Fruit fly (Drosophila melanogaster) whole organism, embryonic: Measurements from ENCODE around the gene trx.

Source experiments
- Abd-B ChIP-seq: fragments of 200-800 bp; sonication (Bioruptor generic); optimal IDR thresholded peaks from 2 replicates; lab custom pipeline; 2018; ENCODE audit warnings: missing biosample characterization, mild to moderate bottlenecking, missing genetic modification characterization, moderate library complexity
- BtbVII ChIP-seq: fragments of 200-800 bp; sonication (Bioruptor generic); optimal IDR thresholded peaks from 3 replicates; lab custom pipeline; 2017; ENCODE audit warnings: missing biosample characterization, mild to moderate bottlenecking, missing genetic modification characterization
- CG10209 ChIP-seq: fragments of 200-800 bp; sonication (Bioruptor generic); optimal IDR thresholded peaks from 3 replicates; lab custom pipeline; 2017; ENCODE audit warnings: missing biosample characterization, mild to moderate bottlenecking, missing genetic modification characterization, missing genetic modification reagents
- CG10979 ChIP-seq: fragments of 200-800 bp; sonication (Bioruptor generic); optimal IDR thresholded peaks from 2 replicates; lab custom pipeline; 2018; ENCODE audit warnings: missing biosample characterization, mild to moderate bottlenecking, missing genetic modification characterization, moderate library complexity
- CG12155 ChIP-seq: fragments of 200-800 bp; sonication (Bioruptor generic); optimal IDR thresholded peaks from 3 replicates; lab custom pipeline; 2016; ENCODE audit warnings: missing biosample characterization, missing genetic modification characterization
- CG12659 ChIP-seq: fragments of 200-800 bp; sonication (Bioruptor generic); optimal IDR thresholded peaks from 3 replicates; lab custom pipeline; 2017; ENCODE audit warnings: mild to moderate bottlenecking, missing biosample characterization, missing genetic modification reagents, missing genetic modification characterization
- CG14965 ChIP-seq: fragments of 200-800 bp; sonication (Bioruptor generic); optimal IDR thresholded peaks from 2 replicates; lab custom pipeline; 2016; ENCODE audit warnings: missing biosample characterization, missing genetic modification characterization, borderline replicate concordance
- CG15601 ChIP-seq: fragments of 200-800 bp; sonication (Bioruptor generic); optimal IDR thresholded peaks from 3 replicates; lab custom pipeline; 2019; ENCODE audit warnings: missing biosample characterization, mild to moderate bottlenecking, missing genetic modification characterization, moderate library complexity
- CG2889 ChIP-seq: fragments of 200-800 bp; sonication (Bioruptor generic); IDR thresholded peaks from 3 replicates; pipeline ENCODE4 v1.3.6; 2022; ENCODE audit warnings: missing biosample characterization, missing genetic modification characterization
- CG3163 ChIP-seq: fragments of 200-800 bp; sonication (Bioruptor generic); optimal IDR thresholded peaks from 3 replicates; lab custom pipeline; 2016; ENCODE audit warnings: missing biosample characterization, missing genetic modification characterization
- CG32772 ChIP-seq: fragments of 200-800 bp; sonication (Bioruptor generic); IDR thresholded peaks from 2 replicates; pipeline ENCODE4 v1.3.6; 2022; ENCODE audit warnings: missing biosample characterization, missing genetic modification characterization
- CG4282 ChIP-seq: fragments of 200-800 bp; sonication (Bioruptor generic); optimal IDR thresholded peaks from 2 replicates; lab custom pipeline; 2016; ENCODE audit warnings: missing biosample characterization, missing genetic modification characterization
- CG6272 ChIP-seq: fragments of 200-800 bp; sonication (Bioruptor generic); IDR thresholded peaks from 2 replicates; pipeline ENCODE4 v1.3.6; 2022; ENCODE audit warnings: missing biosample characterization, missing genetic modification characterization
- CG7271 ChIP-seq: fragments of 200-800 bp; sonication (Bioruptor generic); optimal IDR thresholded peaks from 2 replicates; lab custom pipeline; 2018; ENCODE audit warnings: missing biosample characterization, mild to moderate bottlenecking, missing genetic modification characterization, moderate library complexity
- CG8924 ChIP-seq: fragments of 200-800 bp; optimal IDR thresholded peaks from 3 replicates; lab custom pipeline; 2019; ENCODE audit warnings: missing biosample characterization, mild to moderate bottlenecking, missing genetic modification characterization, moderate library complexity
- CG9817 ChIP-seq: fragments of 200-800 bp; sonication (Bioruptor generic); optimal IDR thresholded peaks from 2 replicates; lab custom pipeline; 2018; ENCODE audit warnings: missing biosample characterization, mild to moderate bottlenecking, missing genetic modification characterization, moderate library complexity
- CG9932 ChIP-seq: fragments of 200-800 bp; sonication (Bioruptor generic); IDR thresholded peaks from 2 replicates; pipeline ENCODE4 v1.3.6; 2022; ENCODE audit warnings: missing biosample characterization, missing genetic modification characterization
- CkIIα-i1 ChIP-seq: fragments of 200-800 bp; sonication (Bioruptor generic); IDR thresholded peaks from 2 replicates; pipeline ENCODE4 v1.3.6; 2022; ENCODE audit warnings: missing biosample characterization, missing genetic modification characterization
- Deaf1 ChIP-seq: fragments of 200-800 bp; optimal IDR thresholded peaks from 3 replicates; lab custom pipeline; 2019; ENCODE audit warnings: missing biosample characterization, mild to moderate bottlenecking, missing genetic modification characterization, moderate library complexity
- Dp ChIP-seq: fragments of 200-800 bp; sonication (Bioruptor generic); optimal IDR thresholded peaks from 2 replicates; lab custom pipeline; 2018; ENCODE audit warnings: missing biosample characterization, mild to moderate bottlenecking, missing genetic modification characterization, moderate library complexity
- Eip74EF ChIP-seq, 2 experiments: fragments of 200-800 bp in 1 of 2; fragments of >200 bp in 1 of 2; sonication (Bioruptor generic) in 1 of 2; optimal IDR thresholded peaks; 2 replicates each; lab custom pipeline; 2017 to 2019; ENCODE audit warnings: missing biosample characterization in 2 of 2, missing genetic modification characterization in 2 of 2, mild to moderate bottlenecking in 1 of 2, moderate library complexity in 1 of 2
- Ets97D ChIP-seq: fragments of 200-800 bp; sonication (Bioruptor generic); optimal IDR thresholded peaks from 3 replicates; lab custom pipeline; 2016; ENCODE audit warnings: missing biosample characterization, missing genetic modification characterization
- HmgD ChIP-seq: fragments of 200-800 bp; sonication (Bioruptor generic); optimal IDR thresholded peaks from 3 replicates; lab custom pipeline; 2016; ENCODE audit warnings: missing biosample characterization, missing genetic modification characterization
- Jarid2 ChIP-seq: fragments of 200-800 bp; sonication (Bioruptor generic); optimal IDR thresholded peaks from 3 replicates; lab custom pipeline; 2017; ENCODE audit warnings: mild to moderate bottlenecking, missing biosample characterization, missing genetic modification reagents, missing genetic modification characterization
- MBD-R2 ChIP-seq: fragments of 200-800 bp; sonication (Bioruptor generic); IDR thresholded peaks from 2 replicates; pipeline ENCODE4 v1.3.6; 2022; ENCODE audit warnings: missing biosample characterization, missing genetic modification characterization
- Mes4 ChIP-seq: fragments of 200-800 bp; sonication (Bioruptor generic); optimal IDR thresholded peaks from 2 replicates; lab custom pipeline; 2016; ENCODE audit warnings: missing biosample characterization, missing genetic modification characterization
- abd-A ChIP-seq: fragments of 200-800 bp; sonication (Bioruptor generic); optimal IDR thresholded peaks from 3 replicates; lab custom pipeline; 2019; ENCODE audit warnings: missing biosample characterization, mild to moderate bottlenecking, missing genetic modification characterization, moderate library complexity
- al ChIP-seq: fragments of 200-800 bp; sonication (Bioruptor generic); IDR thresholded peaks from 2 replicates; pipeline ENCODE4 v1.3.6; 2022; ENCODE audit warnings: missing biosample characterization, missing genetic modification characterization
- crc ChIP-seq: fragments of 200-800 bp; sonication (Bioruptor generic); optimal IDR thresholded peaks from 2 replicates; lab custom pipeline; 2016; ENCODE audit warnings: missing biosample characterization, missing genetic modification characterization
- eyg ChIP-seq: fragments of 200-800 bp; sonication (Bioruptor generic); optimal IDR thresholded peaks from 3 replicates; lab custom pipeline; 2016; ENCODE audit warnings: missing biosample characterization, missing genetic modification characterization
- fd102C ChIP-seq: fragments of 200-800 bp; sonication (Bioruptor generic); optimal IDR thresholded peaks from 2 replicates; lab custom pipeline; 2018; ENCODE audit warnings: missing biosample characterization, mild to moderate bottlenecking, missing genetic modification characterization, moderate library complexity
- gsb ChIP-seq: fragments of 200-800 bp; sonication (Bioruptor generic); IDR thresholded peaks from 2 replicates; pipeline ENCODE4 v1.3.6; 2022; ENCODE audit warnings: missing biosample characterization, missing genetic modification characterization
- insv ChIP-seq, 2 experiments: fragments of 200-800 bp; sonication (Bioruptor generic); optimal IDR thresholded peaks; 3 replicates each; lab custom pipeline; 2016 to 2018; ENCODE audit warnings: missing biosample characterization in 2 of 2, missing genetic modification characterization in 2 of 2
- inv ChIP-seq: fragments of 200-800 bp; sonication (Bioruptor generic); IDR thresholded peaks from 2 replicates; pipeline ENCODE4 v1.3.6; 2022; ENCODE audit warnings: missing biosample characterization, missing genetic modification characterization; ENCODE audit not compliant: partially characterized antibody
- jigr1 ChIP-seq: fragments of 200-800 bp; sonication (Bioruptor generic); IDR thresholded peaks from 3 replicates; pipeline ENCODE4 v1.3.6; 2022; ENCODE audit warnings: missing biosample characterization, missing genetic modification characterization
- jumu ChIP-seq: fragments of 200-800 bp; sonication (Bioruptor generic); optimal IDR thresholded peaks from 3 replicates; lab custom pipeline; 2016; ENCODE audit warnings: missing biosample characterization, missing genetic modification characterization
- kay ChIP-seq: fragments of 200-800 bp; sonication (Bioruptor generic); optimal IDR thresholded peaks from 2 replicates; lab custom pipeline; 2016; ENCODE audit warnings: missing biosample characterization, missing genetic modification characterization
- kni ChIP-seq: fragments of 200-800 bp; sonication (Bioruptor generic); optimal IDR thresholded peaks from 3 replicates; lab custom pipeline; 2017; ENCODE audit warnings: mild to moderate bottlenecking, missing biosample characterization, missing genetic modification reagents, missing genetic modification characterization
- mld ChIP-seq: fragments of 200-800 bp; sonication (Bioruptor generic); IDR thresholded peaks from 3 replicates; pipeline ENCODE4 v1.3.6; 2022; ENCODE audit warnings: missing biosample characterization, missing genetic modification characterization; ENCODE audit not compliant: partially characterized antibody
- nom ChIP-seq: fragments of 200-800 bp; sonication (Bioruptor generic); optimal IDR thresholded peaks from 2 replicates; lab custom pipeline; 2017; ENCODE audit warnings: missing biosample characterization, missing genetic modification characterization, mild to moderate bottlenecking, moderate library complexity, missing genetic modification reagents
- peb ChIP-seq: fragments of 200-800 bp; sonication (Bioruptor generic); IDR thresholded peaks from 2 replicates; pipeline ENCODE4 v1.3.6; 2022; ENCODE audit warnings: missing biosample characterization, missing genetic modification characterization
- pnt ChIP-seq: fragments of 200-800 bp; sonication (Bioruptor generic); optimal IDR thresholded peaks from 3 replicates; lab custom pipeline; 2016; ENCODE audit warnings: missing biosample characterization, missing genetic modification characterization
- psq ChIP-seq: fragments of 200-800 bp; sonication (Bioruptor generic); optimal IDR thresholded peaks from 2 replicates; lab custom pipeline; 2017; ENCODE audit warnings: missing biosample characterization, missing genetic modification characterization
- sd ChIP-seq: fragments of 200-800 bp; sonication (Bioruptor generic); optimal IDR thresholded peaks from 3 replicates; lab custom pipeline; 2018; ENCODE audit warnings: missing biosample characterization, mild to moderate bottlenecking, missing genetic modification characterization, moderate library complexity
- sim ChIP-seq: fragments of 200-800 bp; sonication (Bioruptor generic); IDR thresholded peaks from 2 replicates; pipeline ENCODE4 v1.3.6; 2022; ENCODE audit warnings: missing biosample characterization, missing genetic modification characterization
- tgo ChIP-seq: fragments of 200-800 bp; sonication (Bioruptor generic); IDR thresholded peaks from 3 replicates; pipeline ENCODE4 v1.3.6; 2022; ENCODE audit warnings: missing biosample characterization, missing genetic modification characterization
- tin ChIP-seq: fragments of 200-800 bp; sonication (Bioruptor generic); optimal IDR thresholded peaks from 3 replicates; lab custom pipeline; 2016; ENCODE audit warnings: missing biosample characterization, missing genetic modification characterization
- tna ChIP-seq: fragments of 200-800 bp; sonication (Bioruptor generic); IDR thresholded peaks from 2 replicates; pipeline ENCODE4 v1.3.6; 2022; ENCODE audit warnings: missing biosample characterization, missing genetic modification characterization; ENCODE audit not compliant: partially characterized antibody
- unpg ChIP-seq: fragments of 200-800 bp; sonication (Bioruptor generic); optimal IDR thresholded peaks from 3 replicates; lab custom pipeline; 2018; ENCODE audit warnings: missing biosample characterization, mild to moderate bottlenecking, missing genetic modification characterization, moderate library complexity

Gene trx

dm6 chr3R:14286320-14287190, at the start of gene trx (continued):
- TF ChIP-seq mld (GFP tag; lab: Robert Waterston, UW) (no peak), tna (GFP tag; lab: Robert Waterston, UW) (no peak), Jarid2 (GFP tag; lab: Kevin White, UChicago) (peak; percentile 72), CG4282 (GFP tag; lab: Kevin White, UChicago) (no peak), sim (GFP tag; lab: Robert Waterston, UW) (no peak), Mes4 (GFP tag; lab: Kevin White, UChicago) (no peak), MBD-R2 (GFP tag; lab: Robert Waterston, UW) (no peak), pnt (peak; percentile 12), CG6272 (GFP tag; lab: Robert Waterston, UW) (no peak), CG32772 (GFP tag; lab: Robert Waterston, UW) (no peak), eyg (GFP tag; lab: Kevin White, UChicago) (no peak), CkIIα-i1 (GFP tag; lab: Robert Waterston, UW) (no peak), CG7271 (tag; lab: Kevin White, UChicago) (peak; percentile 28), fd102C (GFP tag; lab: Kevin White, UChicago) (peak; percentile 29), nom (peak; percentile 56), CG8924 (tag; lab: Kevin White, UChicago) (peak; percentile 63), crc (GFP tag; lab: Kevin White, UChicago) (no peak), psq (GFP tag; lab: Kevin White, UChicago) (peak; percentile 70), inv (GFP tag; lab: Robert Waterston, UW) (no peak), kay (GFP tag; lab: Kevin White, UChicago) (no peak), insv (GFP tag; optimal IDR thresholded peaks at IDR 0.05; lab: Kevin White, UChicago) (peak in 1 of 2 experiments; percentile 50), CG12155 (GFP tag; lab: Kevin White, UChicago) (no peak), HmgD (GFP tag; lab: Kevin White, UChicago) (peak; percentile 69), Abd-B (peak; percentile 87), gsb (GFP tag; lab: Robert Waterston, UW) (no peak), Ets97D (peak; percentile 81), al (GFP tag; lab: Robert Waterston, UW) (no peak), jumu (GFP tag; lab: Kevin White, UChicago) (peak; percentile 29), CG10209 (GFP tag; lab: Kevin White, UChicago) (no peak), unpg (GFP tag; lab: Kevin White, UChicago) (no peak), CG9817 (no peak), jigr1 (no peak), peb (GFP tag; lab: Robert Waterston, UW) (no peak), tin (no peak), kni (peak; percentile 33), BtbVII (GFP tag; lab: Kevin White, UChicago) (no peak), CG14965 (GFP tag; lab: Kevin White, UChicago) (no peak), CG3163 (GFP tag; lab: Kevin White, UChicago) (no peak), Deaf1 (peak; percentile 77), Eip74EF (GFP tag; optimal IDR thresholded peaks at IDR 0.05; lab: Kevin White, UChicago) (peak in 1 of 2 experiments; percentile 45), Dp (GFP tag; lab: Kevin White, UChicago) (peak; percentile 71), tgo (no peak), CG15601 (tag; lab: Kevin White, UChicago) (peak; percentile 29), sd (tag; lab: Kevin White, UChicago) (peak; percentile 98), CG9932 (no peak), CG12659 (GFP tag; lab: Kevin White, UChicago) (peak; percentile 73), abd-A (tag; lab: Kevin White, UChicago) (peak; percentile 90), CG10979 (no peak), CG2889 (GFP tag; lab: Robert Waterston, UW) (no peak)
